Fruit fly (Drosophila melanogaster) whole organism, pupa: ENCODE measurements around the gene CG4592.

Experiments
- CG10348 ChIP-seq: fragments of 200-800 bp; sonication (Bioruptor generic); IDR thresholded peaks from 2 replicates; pipeline ENCODE4 v1.3.6; 2022; ENCODE audit warnings: missing biosample characterization, missing genetic modification characterization
- CG12605 ChIP-seq: fragments of 200-800 bp; sonication (Bioruptor generic); IDR thresholded peaks from 2 replicates; pipeline ENCODE4 v1.3.6; 2022; ENCODE audit warnings: missing biosample characterization, missing genetic modification characterization
- CG13204 ChIP-seq: fragments of 200-800 bp; sonication (Bioruptor generic); optimal IDR thresholded peaks from 2 replicates; lab custom pipeline; 2018; ENCODE audit warnings: missing biosample characterization, mild to moderate bottlenecking, missing genetic modification characterization, moderate library complexity
- CG14655 ChIP-seq: fragments of 200-800 bp; sonication (Bioruptor generic); optimal IDR thresholded peaks from 3 replicates; lab custom pipeline; 2017; ENCODE audit warnings: mild to moderate bottlenecking, missing biosample characterization, missing genetic modification reagents, missing genetic modification characterization
- CG15710 ChIP-seq: fragments of 200-800 bp; sonication (Bioruptor generic); optimal IDR thresholded peaks from 2 replicates; lab custom pipeline; 2018; ENCODE audit warnings: missing biosample characterization, mild to moderate bottlenecking, missing genetic modification characterization, moderate library complexity
- CG17806 ChIP-seq: fragments of 200-800 bp; sonication (Bioruptor generic); optimal IDR thresholded peaks from 2 replicates; lab custom pipeline; 2018; ENCODE audit warnings: missing biosample characterization, mild to moderate bottlenecking, missing genetic modification characterization, moderate library complexity
- CG32121 ChIP-seq: fragments of 200-800 bp; sonication (Bioruptor generic); IDR thresholded peaks from 2 replicates; pipeline ENCODE4 v1.3.6; 2022; ENCODE audit warnings: missing biosample characterization, missing genetic modification characterization
- CG34367 ChIP-seq: fragments of 200-800 bp; sonication (Bioruptor generic); optimal IDR thresholded peaks from 2 replicates; lab custom pipeline; 2018; ENCODE audit warnings: missing biosample characterization, mild to moderate bottlenecking, missing genetic modification characterization
- CG4496 ChIP-seq: fragments of 200-800 bp; sonication (Bioruptor generic); IDR thresholded peaks from 3 replicates; pipeline ENCODE4 v1.3.6; 2022; ENCODE audit warnings: missing biosample characterization, missing genetic modification characterization
- CG8159 ChIP-seq: fragments of 200-800 bp; sonication (Bioruptor generic); optimal IDR thresholded peaks from 3 replicates; lab custom pipeline; 2018; ENCODE audit warnings: missing biosample characterization, mild to moderate bottlenecking, missing genetic modification characterization, moderate library complexity
- CG8301 ChIP-seq: fragments of 200-800 bp; sonication (Bioruptor generic); optimal IDR thresholded peaks from 2 replicates; lab custom pipeline; 2018; ENCODE audit warnings: missing biosample characterization, mild to moderate bottlenecking, missing genetic modification characterization
- CG9948 ChIP-seq: fragments of 200-800 bp; sonication (Bioruptor generic); optimal IDR thresholded peaks from 2 replicates; lab custom pipeline; 2018; ENCODE audit warnings: missing biosample characterization, mild to moderate bottlenecking, missing genetic modification characterization, moderate library complexity
- D1 ChIP-seq: fragments of 200-800 bp; sonication (Bioruptor generic); optimal IDR thresholded peaks from 2 replicates; lab custom pipeline; 2018; ENCODE audit warnings: missing biosample characterization, mild to moderate bottlenecking, missing genetic modification characterization, moderate library complexity
- EcR ChIP-seq: fragments of 200-800 bp; sonication (Bioruptor generic); optimal IDR thresholded peaks from 3 replicates; lab custom pipeline; 2019; ENCODE audit warnings: missing biosample characterization, missing genetic modification characterization, mild to moderate bottlenecking, moderate library complexity, missing genetic modification reagents
- Ets98B ChIP-seq: fragments of 200-800 bp; sonication (Bioruptor generic); IDR thresholded peaks from 2 replicates; pipeline ENCODE4 v1.3.6; 2022; ENCODE audit warnings: missing biosample characterization, missing genetic modification characterization
- Pif1A ChIP-seq: fragments of 200-800 bp; sonication (Bioruptor generic); optimal IDR thresholded peaks from 3 replicates; lab custom pipeline; 2016; ENCODE audit warnings: missing biosample characterization, missing genetic modification characterization
- Pif1B ChIP-seq: fragments of 200-800 bp; sonication (Bioruptor generic); optimal IDR thresholded peaks from 3 replicates; lab custom pipeline; 2016; ENCODE audit warnings: missing biosample characterization, missing genetic modification characterization
- Snoo ChIP-seq: fragments of 200-800 bp; sonication (Bioruptor generic); optimal IDR thresholded peaks from 3 replicates; lab custom pipeline; 2017; ENCODE audit warnings: missing biosample characterization, mild to moderate bottlenecking, missing genetic modification characterization, inconsistent platforms
- fd96Ca ChIP-seq: fragments of 200-800 bp; sonication (Bioruptor generic); IDR thresholded peaks from 3 replicates; pipeline ENCODE4 v1.3.6; 2022; ENCODE audit warnings: missing biosample characterization, missing genetic modification characterization
- gl ChIP-seq: fragments of 200-800 bp; sonication (Bioruptor generic); optimal IDR thresholded peaks from 2 replicates; lab custom pipeline; 2018; ENCODE audit warnings: missing biosample characterization, mild to moderate bottlenecking, missing genetic modification characterization
- rn ChIP-seq: fragments of 200-800 bp; sonication (Bioruptor generic); IDR thresholded peaks from 2 replicates; pipeline ENCODE4 v1.3.6; 2022; ENCODE audit warnings: missing biosample characterization, missing genetic modification characterization

The CG4592 gene

DNA sequence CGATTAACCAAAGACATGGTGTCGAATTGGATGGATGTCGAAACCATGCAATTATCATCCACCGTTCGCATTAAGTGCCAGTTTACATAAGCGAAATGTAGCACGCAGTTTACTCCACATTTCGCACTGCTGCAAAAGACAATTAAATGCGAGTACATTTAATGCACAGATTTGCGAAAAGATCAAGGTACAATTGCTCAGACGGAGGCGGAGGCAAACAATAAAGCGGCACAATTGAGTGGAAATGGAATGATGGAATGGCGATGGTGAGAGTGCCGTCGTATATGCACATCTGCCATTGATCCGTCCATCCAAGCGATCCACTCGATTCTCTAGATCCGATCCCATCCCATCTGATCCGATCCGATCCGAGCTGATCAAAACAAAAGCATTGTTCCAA, 23.7 kb downstream of the CG4592 start:
- TF ChIP-seq gl (tag; lab: Kevin White, UChicago) (peak; percentile 71), rn (GFP tag; lab: Robert Waterston, UW) (no peak), Pif1B (peak; percentile 11), CG8301 (tag; lab: Kevin White, UChicago) (no peak), CG32121 (GFP tag; lab: Robert Waterston, UW) (peak; percentile 21; the same call in 1 of the 2 replicates), CG10348 (GFP tag; lab: Robert Waterston, UW) (no peak), CG14655 (GFP tag; lab: Kevin White, UChicago) (no peak), CG4496 (GFP tag; lab: Robert Waterston, UW) (0 out of 3 replicates have a peak, but pooled peaks have one; percentile 12), CG17806 (tag; lab: Kevin White, UChicago) (no peak), CG34367 (no peak), Snoo (tag; lab: Kevin White, UChicago) (no peak)
- TF ChIP-seq, all 21 proteins: peak for 4

dm6 chr2L:9946051-9946450, 24.6 kb downstream of the CG4592 start:
- no peak for TF ChIP-seq fd96Ca (GFP tag; lab: Robert Waterston, UW)
- TF ChIP-seq CG14655 (GFP tag; lab: Kevin White, UChicago) = no peak
- no peak for TF ChIP-seq CG15710 (tag; lab: Kevin White, UChicago)
- no peak for TF ChIP-seq Pif1B
- 0 out of 3 replicates have a peak, but pooled peaks have one; percentile 25 for TF ChIP-seq CG4496 (GFP tag; lab: Robert Waterston, UW)
- no peak for TF ChIP-seq CG34367
- TF ChIP-seq CG17806 (tag; lab: Kevin White, UChicago) = no peak
- no peak for TF ChIP-seq CG10348 (GFP tag; lab: Robert Waterston, UW)

- TF ChIP-seq CG9948 = no peak
- peak; percentile 67 for TF ChIP-seq Ets98B (GFP tag; lab: Robert Waterston, UW)
- TF ChIP-seq CG13204 (GFP tag; lab: Kevin White, UChicago) = peak; percentile 95
- peak; percentile 51 for TF ChIP-seq Pif1A (GFP tag; lab: Kevin White, UChicago)
- TF ChIP-seq CG4496 (GFP tag; lab: Robert Waterston, UW) = peak; percentile 69; the same call in 2 of the 3 replicates
- TF ChIP-seq CG34367 = no peak
- TF ChIP-seq Pif1B = peak; percentile 45
- no peak for TF ChIP-seq CG8159
- TF ChIP-seq CG8301 (tag; lab: Kevin White, UChicago) = no peak
- TF ChIP-seq EcR (GFP tag; lab: Kevin White, UChicago) = peak; percentile 68
- TF ChIP-seq CG12605 (GFP tag; lab: Robert Waterston, UW) = 0 out of 2 replicates have a peak, but pooled peaks have one; percentile 22
- no peak for TF ChIP-seq Snoo (tag; lab: Kevin White, UChicago)
- peak; percentile 70 for TF ChIP-seq fd96Ca (GFP tag; lab: Robert Waterston, UW)
- 0 out of 2 replicates have a peak, but pooled peaks have one; percentile 44 for TF ChIP-seq CG32121 (GFP tag; lab: Robert Waterston, UW)
- no peak for TF ChIP-seq CG17806 (tag; lab: Kevin White, UChicago)
These were observed 25.8 kb downstream of the CG4592 start, which contains the start of gene CG5853 for dm6 chr2L:9947265-9947664. CG5853 (minus strand) TSS chr2L:9947648.

- no peak for TF ChIP-seq rn (GFP tag; lab: Robert Waterston, UW)
- no peak for TF ChIP-seq CG9948
- no peak for TF ChIP-seq Ets98B (GFP tag; lab: Robert Waterston, UW)
- no peak for TF ChIP-seq Pif1B
- TF ChIP-seq CG34367 = no peak
- TF ChIP-seq fd96Ca (GFP tag; lab: Robert Waterston, UW) = no peak
- TF ChIP-seq CG15710 (tag; lab: Kevin White, UChicago) = peak; percentile 32
- no peak for TF ChIP-seq CG17806 (tag; lab: Kevin White, UChicago)
- peak; percentile 26 for TF ChIP-seq CG8159
- TF ChIP-seq EcR (GFP tag; lab: Kevin White, UChicago) = peak; percentile 73
- TF ChIP-seq Pif1A (GFP tag; lab: Kevin White, UChicago) = no peak
- TF ChIP-seq gl (tag; lab: Kevin White, UChicago) = no peak
- TF ChIP-seq D1 (tag; lab: Kevin White, UChicago) = no peak
- TF ChIP-seq CG12605 (GFP tag; lab: Robert Waterston, UW) = no peak
- TF ChIP-seq CG32121 (GFP tag; lab: Robert Waterston, UW) = no peak
- peak; percentile 78 for TF ChIP-seq CG13204 (GFP tag; lab: Kevin White, UChicago)
- no peak for TF ChIP-seq CG8301 (tag; lab: Kevin White, UChicago)
- 0 out of 3 replicates have a peak, but pooled peaks have one; percentile 32 for TF ChIP-seq CG4496 (GFP tag; lab: Robert Waterston, UW)
- TF ChIP-seq Snoo (tag; lab: Kevin White, UChicago) = no peak
- peak; percentile 54 for TF ChIP-seq CG14655 (GFP tag; lab: Kevin White, UChicago)
- TF ChIP-seq CG10348 (GFP tag; lab: Robert Waterston, UW) = no peak
These were observed 26.5 kb downstream of the CG4592 start for dm6 chr2L:9947738-9948519.

- TF ChIP-seq CG8301 (tag; lab: Kevin White, UChicago) = no peak
- no peak for TF ChIP-seq Pif1B
These were observed 27.1 kb downstream of the CG4592 start for dm6 chr2L:9948520-9948858.
